Fruit fly (Drosophila melanogaster) ovary, adult (tissue): ENCODE data around the gene Nse4.
A peak's percentile ranks its signal among the peaks of the same experiment; 100 is the strongest.

ENCODE experiments used
- CG17801 ChIP-seq: fragments of 200-800 bp; optimal IDR thresholded peaks from 2 replicates; lab custom pipeline; 2019; ENCODE audit warnings: missing biosample characterization, mild to moderate bottlenecking, missing genetic modification characterization, moderate library complexity; ENCODE audit not compliant: partially characterized antibody

Nse4 gene

DNA sequence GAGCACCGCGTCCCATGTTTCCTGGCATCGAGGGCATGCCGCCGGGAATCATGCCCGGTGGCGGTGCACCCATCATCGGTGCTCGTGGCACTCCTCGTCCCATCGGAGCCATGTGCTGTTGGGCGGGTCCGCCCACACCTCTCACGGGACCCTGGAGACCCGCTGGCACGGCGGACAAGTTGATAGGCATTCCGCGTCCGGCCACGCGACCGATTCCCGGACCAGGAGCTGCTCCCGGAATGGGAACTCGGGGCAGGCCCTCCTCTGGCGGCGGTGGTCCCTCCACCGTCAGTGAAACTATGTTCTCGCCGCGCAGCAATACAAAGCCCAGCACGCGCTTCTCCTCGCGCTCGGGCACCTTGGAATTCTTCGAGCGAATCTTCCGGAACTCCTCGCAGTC lies 13.6 kb upstream of the Nse4 start:
- TF ChIP-seq CG17801: no peak

DNA sequence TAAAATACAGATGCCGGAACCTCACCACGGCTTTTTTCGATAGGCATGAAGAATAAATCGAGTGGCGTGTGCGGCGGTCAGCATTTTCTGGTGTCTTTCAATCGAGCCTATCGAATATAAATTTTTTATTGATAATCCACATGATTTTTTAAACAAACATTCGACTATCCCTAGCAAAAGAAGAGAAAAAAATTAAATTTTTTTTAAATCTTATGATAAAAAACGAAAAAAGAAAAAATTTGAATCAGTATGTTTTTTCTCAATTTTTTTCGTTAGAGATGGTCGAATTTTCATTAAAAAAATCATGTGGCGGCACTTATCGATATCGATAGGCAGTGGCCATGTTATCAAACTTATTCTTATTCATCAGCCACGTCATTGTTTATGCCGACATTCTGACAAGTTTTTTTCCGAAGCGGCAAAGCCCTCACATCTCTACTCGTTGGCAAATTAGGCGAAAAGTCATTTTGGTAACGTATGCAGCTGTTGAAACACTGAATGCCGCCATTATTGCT lies 12.6 kb upstream of the Nse4 start, which contains the start of the genes SmB and KdelR:
TSS of gene SmB (minus strand) at position 94 of the 515 bp plus-strand sequence.
TSS of gene KdelR (plus strand) at position 354 of the 515 bp plus-strand sequence.
- TF ChIP-seq CG17801: peak; percentile 79

DNA sequence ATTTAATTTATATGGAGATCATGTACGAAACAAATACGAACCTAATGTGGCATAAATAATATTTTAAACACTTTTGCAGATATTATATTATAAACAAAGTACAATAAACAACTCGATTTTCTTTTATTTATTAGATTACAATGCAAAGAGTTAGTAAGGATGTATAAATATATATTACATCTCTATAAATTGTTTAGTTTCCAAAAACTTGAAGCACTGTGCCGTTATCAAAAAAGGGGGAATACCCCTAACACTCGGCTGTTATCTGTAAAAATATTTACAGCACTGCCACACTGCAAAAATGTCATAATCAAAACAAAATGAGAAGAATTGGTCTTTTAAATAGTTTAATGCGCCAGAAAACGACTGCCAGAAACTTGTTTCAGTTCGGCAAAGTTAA lies 10.7 kb upstream of the Nse4 start, which contains the start of gene CG5188:
TSS of gene CG5188 (plus strand) at position 302 of the 400 bp plus-strand sequence.
- TF ChIP-seq CG17801: peak; percentile 17

DNA sequence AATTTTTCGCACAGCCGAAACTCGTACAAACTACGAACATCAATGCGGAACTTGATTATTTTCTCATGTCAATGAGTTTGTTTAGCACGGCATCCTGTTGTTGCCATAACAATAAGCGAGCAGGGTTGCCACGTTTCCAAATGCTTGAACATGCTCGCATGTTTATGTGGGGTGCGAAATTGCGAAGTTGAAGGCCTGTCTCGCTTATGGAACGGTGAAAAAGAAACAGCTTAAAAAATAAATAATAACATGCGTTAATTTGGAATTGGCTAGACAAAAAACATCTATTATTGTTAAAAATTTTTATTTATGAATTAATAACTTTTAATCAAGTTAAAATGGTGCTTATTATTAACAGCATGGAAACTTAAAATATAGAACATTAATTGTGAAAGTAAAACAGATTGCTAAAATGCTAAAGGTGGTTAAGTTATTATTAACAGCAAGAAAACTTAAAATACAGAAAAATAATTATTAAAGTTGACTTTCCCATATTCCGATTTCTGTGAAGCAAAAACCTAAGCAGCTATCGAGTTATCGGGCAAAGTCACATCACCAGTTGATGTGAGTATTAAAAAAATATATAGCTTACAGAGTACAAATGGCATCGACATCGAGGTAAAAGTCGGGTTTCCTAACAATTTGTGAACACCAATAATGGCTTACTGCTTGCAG lies 8.3 kb upstream of the Nse4 start, which contains the start of the genes Bug22 and TfIIB:
TSS of gene Bug22 (minus strand) at position 117 of the 675 bp plus-strand sequence.
TSS of gene TfIIB (plus strand) at position 537 of the 675 bp plus-strand sequence.
- peak; percentile 46 for TF ChIP-seq CG17801

DNA sequence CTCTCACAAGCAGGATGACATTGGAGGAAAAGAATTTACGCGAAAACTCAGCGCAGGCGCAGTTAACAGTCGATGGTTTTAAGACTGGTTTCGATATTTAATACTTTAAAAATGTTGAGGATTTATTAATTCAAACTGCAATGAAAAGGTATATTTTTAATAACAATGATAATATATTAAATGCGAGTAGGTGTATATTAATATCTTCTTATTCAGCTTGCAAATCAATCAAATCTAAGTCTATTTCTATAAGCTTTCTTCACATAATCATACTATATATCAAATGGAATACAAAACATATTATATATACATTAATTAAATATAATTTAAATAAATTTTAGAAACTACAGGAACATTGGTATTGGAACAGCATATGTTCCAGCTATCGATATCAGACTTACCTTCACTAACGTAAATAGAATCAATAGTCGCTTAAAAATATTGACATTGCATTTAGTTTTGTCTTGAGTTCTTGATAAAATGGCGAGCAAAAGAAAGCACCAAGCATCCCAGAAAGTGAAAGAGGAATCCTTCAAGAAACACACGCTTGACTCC lies 3.6 kb upstream of the Nse4 start, which contains the start of the genes TBC1D16 and holn1:
TSS of gene TBC1D16 (minus strand) at position 51 of the 555 bp plus-strand sequence.
TSS of gene holn1 (plus strand) at position 390 of the 555 bp plus-strand sequence.
- TF ChIP-seq CG17801: no peak

DNA sequence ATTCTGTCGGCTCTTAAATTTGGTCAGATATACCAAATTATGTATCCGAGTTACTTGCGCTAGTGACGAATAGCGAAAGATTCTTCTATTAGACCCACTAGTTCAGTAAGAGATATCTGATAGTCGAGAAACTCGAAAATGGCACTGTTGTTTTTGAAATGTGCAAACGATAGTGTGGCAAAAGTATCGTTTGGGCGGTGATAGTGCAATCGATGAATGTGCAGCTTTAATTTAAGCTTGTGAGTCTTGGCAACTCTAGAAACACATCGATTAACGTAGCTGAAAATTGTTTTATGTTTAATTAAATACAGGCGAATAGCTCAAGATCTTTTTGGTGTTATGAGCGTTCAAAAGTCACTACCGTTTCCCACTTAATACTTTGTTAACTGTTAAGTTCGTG lies 1.9 kb upstream of the Nse4 start, which contains the start of gene STUB1:
TSS of gene STUB1 (plus strand) at position 232 of the 400 bp plus-strand sequence.
- TF ChIP-seq CG17801: peak; percentile 29

DNA sequence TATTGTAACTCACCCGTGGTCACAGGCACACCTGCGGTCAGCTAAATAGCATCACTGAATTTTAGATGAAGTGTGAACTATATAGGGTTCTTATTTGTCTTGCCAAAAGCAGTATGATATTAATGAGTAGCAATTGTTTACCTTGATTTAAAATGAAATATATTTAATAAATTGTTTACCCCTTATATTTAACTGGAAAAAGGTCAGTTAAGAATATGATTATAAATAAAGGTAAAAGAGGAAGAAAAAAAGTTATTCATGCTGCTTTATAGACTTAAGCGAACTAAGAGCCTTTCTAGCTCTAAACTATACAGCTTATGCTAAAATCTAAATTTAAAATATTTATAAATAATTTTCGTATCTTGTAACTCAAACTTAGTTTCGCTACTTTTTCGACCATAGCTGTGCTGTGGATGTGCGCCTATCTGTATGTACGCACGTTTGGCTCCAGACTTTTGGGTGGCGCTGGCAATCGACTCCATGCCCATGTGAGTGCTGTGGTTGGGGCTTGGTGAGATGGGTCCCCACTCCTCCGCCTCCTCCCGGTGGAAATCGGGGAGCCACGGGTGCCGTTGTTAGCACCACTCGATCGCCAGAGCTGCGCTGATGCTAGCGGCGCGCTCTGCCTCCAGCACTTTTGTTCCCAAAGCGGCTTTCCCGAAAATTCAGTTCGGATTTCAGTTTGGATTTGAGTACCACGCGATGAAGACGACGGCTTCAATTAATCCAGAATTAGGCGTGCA lies 3.0 kb downstream of the Nse4 start, which contains the start of gene loh:
TSS of gene loh (plus strand) at position 487 of the 743 bp plus-strand sequence.
- TF ChIP-seq CG17801: no peak

DNA sequence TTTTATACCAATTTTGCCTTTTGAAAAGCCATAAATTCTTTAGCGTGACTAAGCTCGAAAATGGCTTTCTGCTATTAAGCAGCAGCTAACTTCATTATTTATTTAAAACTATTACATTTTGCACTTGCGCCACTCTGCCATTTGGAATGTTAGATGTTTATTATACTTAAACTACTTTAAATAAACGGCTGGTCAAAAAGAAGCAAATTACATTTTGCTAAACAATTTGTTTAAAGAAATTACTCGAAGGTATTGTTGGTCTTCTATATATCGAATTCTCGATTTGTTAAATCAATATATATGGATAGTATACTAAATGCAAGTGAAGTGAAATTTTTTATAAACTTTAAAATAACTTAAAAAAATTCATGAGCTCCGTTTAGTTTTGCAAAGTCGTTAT lies 13.1 kb downstream of the Nse4 start, which contains the start of gene ppk10:
TSS of gene ppk10 (minus strand) at position 101 of the 400 bp plus-strand sequence.
- TF ChIP-seq CG17801: no peak

DNA sequence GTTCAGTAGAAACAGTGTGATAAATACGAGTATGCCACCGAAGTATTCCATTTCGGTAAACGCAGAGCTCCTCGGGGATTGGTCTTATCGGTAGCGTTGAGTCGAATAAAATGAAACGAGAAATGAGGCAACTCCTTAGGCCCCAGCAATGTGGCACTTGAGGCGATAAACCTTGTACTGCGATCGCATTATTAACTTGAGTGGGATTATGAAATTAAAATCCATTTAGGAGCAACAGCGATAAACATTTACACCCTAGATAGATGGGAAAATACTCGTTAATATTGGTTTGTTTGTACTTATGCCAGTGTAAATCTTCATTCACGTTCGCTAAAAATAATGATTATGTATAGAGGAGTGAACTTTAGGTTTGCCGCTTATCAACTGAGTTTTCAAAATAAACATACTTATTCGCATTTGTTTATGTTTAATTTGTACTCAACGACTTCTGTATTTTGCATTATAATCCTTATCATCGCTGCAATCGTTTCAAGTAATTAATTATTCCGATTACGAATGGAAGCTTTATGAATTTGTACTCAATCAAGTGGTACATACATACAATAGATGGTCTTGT lies 16.8 kb downstream of the Nse4 start:
- no peak for TF ChIP-seq CG17801

DNA sequence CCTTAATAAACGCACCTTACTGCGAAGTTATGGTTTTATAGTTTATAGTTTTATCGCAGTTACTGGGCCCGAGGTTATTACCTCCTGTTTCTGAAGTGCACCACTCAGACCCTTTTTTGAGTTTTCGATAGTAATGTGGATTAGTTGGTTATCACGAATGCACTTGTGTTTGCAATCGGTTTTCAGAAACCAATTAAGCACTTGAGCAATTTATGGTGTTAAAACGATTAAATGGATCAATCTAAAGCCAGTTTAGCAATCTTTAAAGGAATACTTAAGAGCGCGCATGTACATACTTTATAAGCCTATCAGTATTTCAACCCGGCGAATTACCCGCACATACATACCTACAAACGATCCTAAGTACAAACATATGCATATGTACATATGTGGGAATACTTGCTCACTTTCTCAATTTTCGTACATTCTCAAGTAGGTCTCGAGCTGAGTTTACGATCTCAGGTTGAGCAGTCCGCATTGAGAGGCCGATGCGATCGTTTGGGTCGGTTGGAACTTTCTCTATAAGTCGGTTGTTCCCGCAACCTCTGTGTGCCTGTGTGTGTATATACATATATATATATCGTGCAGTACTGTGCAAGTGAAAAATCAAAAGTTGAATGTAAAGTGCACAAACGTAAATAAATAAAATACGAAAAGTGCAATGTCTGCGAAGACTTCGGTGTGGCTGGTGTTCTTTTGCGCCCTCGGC lies 18.1 kb downstream of the Nse4 start, which contains the start of the genes LManI and LManII:
TSS of gene LManI (minus strand) at position 51 of the 709 bp plus-strand sequence.
TSS of gene LManII (plus strand) at position 468 of the 709 bp plus-strand sequence.
- peak; percentile 45 for TF ChIP-seq CG17801

DNA sequence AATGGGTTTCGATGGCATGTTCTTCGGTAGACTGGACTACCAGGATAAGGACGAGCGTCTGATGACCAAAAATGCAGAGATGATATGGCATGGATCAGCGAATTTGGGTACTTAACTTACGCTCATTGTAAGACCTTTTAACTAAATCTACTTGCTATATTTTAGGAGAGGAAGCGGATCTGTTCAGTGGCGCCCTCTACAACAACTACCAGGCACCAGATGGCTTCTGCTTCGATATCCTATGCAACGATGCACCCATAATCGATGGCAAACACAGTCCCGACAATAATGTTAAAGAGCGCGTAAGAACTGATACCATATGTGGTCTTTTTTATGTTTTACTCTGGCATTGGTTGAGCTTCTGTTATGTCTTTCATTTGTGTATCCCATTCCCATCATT lies 19.7 kb downstream of the Nse4 start:
- TF ChIP-seq CG17801: no peak

DNA sequence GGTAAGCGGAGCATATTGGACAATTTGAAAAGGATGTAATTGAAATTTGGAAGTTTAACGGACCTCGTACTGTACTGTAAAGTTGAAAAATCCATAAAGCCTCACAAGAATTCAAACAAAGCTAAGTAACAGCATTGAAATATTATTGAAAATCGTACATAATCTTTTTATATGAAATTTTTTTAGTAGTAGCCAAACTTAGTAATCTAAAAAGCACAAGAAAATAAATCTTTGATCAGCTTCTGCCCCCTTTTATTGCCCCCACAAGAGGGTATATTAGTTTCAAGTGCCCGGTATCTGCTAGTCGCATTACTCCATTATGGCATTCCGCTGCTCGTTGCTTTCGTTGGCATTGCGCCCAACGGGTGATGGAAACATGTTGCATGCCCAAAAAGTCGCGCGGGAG lies 27.6 kb downstream of the Nse4 start:
- TF ChIP-seq CG17801: no peak

DNA sequence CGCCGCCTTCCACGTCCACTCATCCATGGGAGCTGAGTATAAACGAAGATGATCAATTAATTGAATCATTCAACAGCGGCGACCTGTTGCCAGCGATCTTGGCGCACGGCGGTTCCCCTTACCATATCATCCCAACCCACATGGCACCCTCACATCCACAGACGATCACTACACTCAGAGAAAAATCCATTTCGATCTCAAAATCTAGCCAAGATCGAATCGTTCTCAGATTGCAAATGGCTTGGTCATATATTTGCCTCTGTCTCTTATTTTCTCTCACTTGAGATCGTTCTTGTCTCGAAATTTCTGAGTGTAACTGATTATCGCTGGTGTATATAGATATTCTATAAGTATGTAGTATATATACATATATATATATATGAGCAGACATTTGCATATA lies 29.1 kb downstream of the Nse4 start:
- no peak for TF ChIP-seq CG17801

DNA sequence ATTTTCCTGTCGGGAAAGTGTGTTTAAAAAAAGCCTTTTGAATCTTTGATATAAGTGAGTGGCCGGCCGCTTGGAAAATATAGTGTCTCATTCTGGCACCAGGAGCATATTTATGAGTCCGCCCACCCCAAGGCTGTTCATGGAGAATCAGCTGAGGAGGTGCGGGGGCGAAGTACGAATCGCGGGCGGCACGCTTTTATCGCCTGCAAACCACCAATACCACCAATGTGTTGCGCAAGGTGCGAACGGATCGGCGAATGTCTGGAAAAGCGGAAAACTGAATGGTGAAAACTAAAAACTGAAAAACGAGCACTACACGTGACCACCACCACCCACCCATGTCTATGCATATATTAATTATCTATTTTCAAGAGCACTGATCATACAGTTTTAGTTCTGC lies 29.7 kb downstream of the Nse4 start:
- no peak for TF ChIP-seq CG17801

DNA sequence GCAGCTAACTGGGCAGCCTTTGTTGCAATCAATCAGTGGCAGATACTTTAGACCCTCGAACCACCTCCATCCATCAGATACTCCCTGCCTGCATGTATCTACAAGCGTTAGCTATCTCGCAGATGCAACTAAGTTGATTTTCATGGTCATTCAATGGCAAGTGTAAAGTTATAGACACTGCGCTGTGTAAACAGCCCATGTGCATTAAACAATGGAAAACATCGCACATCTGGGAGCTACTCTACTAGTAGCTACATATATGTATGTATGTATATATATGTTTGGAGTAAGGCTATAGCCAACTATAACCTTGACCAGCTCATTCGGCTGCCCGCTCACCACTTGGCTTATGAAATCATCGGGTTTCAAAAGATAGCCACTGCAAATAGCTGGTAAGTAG lies 31.0 kb downstream of the Nse4 start:
- no peak for TF ChIP-seq CG17801
